Worm (Caenorhabditis elegans) whole organism, L2 larva: ENCODE measurements around the gene fbxa-201.

Source experiments
- R02D3.7 ChIP-seq: fragments of 150-350 bp; optimal IDR thresholded peaks from 2 replicates; lab custom pipeline; 2014; ENCODE audit warnings: missing biosample characterization, missing genetic modification characterization
- ZK546.5 ChIP-seq: sonication (generic microtip); optimal IDR thresholded peaks from 2 replicates; lab custom pipeline; 2017; ENCODE audit warnings: missing biosample characterization, missing genetic modification characterization
- aly-2 ChIP-seq: fragments of 150-350 bp; optimal IDR thresholded peaks from 2 replicates; lab custom pipeline; 2014; ENCODE audit warnings: missing biosample characterization, missing genetic modification characterization
- egl-27 ChIP-seq: sonication (generic microtip); optimal IDR thresholded peaks from 3 replicates; lab custom pipeline; 2017; ENCODE audit warnings: missing biosample characterization, missing genetic modification reagents, missing genetic modification characterization
- lsy-2 ChIP-seq, 2 experiments: fragments of 150-350 bp in 1 of 2; sonication (generic microtip) in 1 of 2; optimal IDR thresholded peaks; 2 replicates each; lab custom pipeline; 2014 to 2017; ENCODE audit warnings: missing biosample characterization in 2 of 2, missing genetic modification characterization in 2 of 2
- nhr-12 ChIP-seq: fragments of 150-350 bp; optimal IDR thresholded peaks from 2 replicates; lab custom pipeline; 2014; ENCODE audit warnings: missing biosample characterization, missing genetic modification characterization
- nhr-21 ChIP-seq: fragments of 150-350 bp; optimal IDR thresholded peaks from 2 replicates; lab custom pipeline; 2014; ENCODE audit warnings: missing biosample characterization, missing genetic modification characterization
- nhr-237 ChIP-seq: fragments of 150-350 bp; optimal IDR thresholded peaks from 2 replicates; lab custom pipeline; 2014; ENCODE audit warnings: missing biosample characterization, missing genetic modification characterization
- skn-1 ChIP-seq: sonication (generic microtip); optimal IDR thresholded peaks from 2 replicates; lab custom pipeline; 2017; ENCODE audit warnings: missing biosample characterization, missing genetic modification characterization
- sma-9 ChIP-seq, 2 experiments: fragments of 150-350 bp in 1 of 2; sonication (generic microtip) in 1 of 2; optimal IDR thresholded peaks; 2 replicates each; lab custom pipeline; 2014 to 2016; ENCODE audit warnings: missing genetic modification characterization in 2 of 2, mild to moderate bottlenecking in 1 of 2, missing biosample characterization in 1 of 2, missing compliant biosample characterization in 1 of 2, missing genetic modification reagents in 1 of 2, moderate library complexity in 1 of 2
- unc-39 ChIP-seq: fragments of 150-350 bp; optimal IDR thresholded peaks from 2 replicates; lab custom pipeline; 2014; ENCODE audit warnings: missing biosample characterization, missing genetic modification characterization

ce11 chrV:2018689-2019088 lies 43.5 kb downstream of the fbxa-201 start, which contains the start of gene F59A7.14:
- TF ChIP-seq R02D3.7 (no peak), egl-27 (tag; lab: Kevin White, UChicago) (no peak), nhr-21 (tag; lab: Kevin White, UChicago) (no peak), nhr-12 (tag; lab: Kevin White, UChicago) (no peak), aly-2 (tag; lab: Kevin White, UChicago) (no peak), unc-39 (tag; lab: Kevin White, UChicago) (no peak), ZK546.5 (tag; lab: Kevin White, UChicago) (no peak), nhr-237 (tag; lab: Kevin White, UChicago) (no peak), sma-9 (GFP tag; optimal IDR thresholded peaks at IDR 0.05; lab: Kevin White, UChicago) (no peak), sma-9 (tag; optimal IDR thresholded peaks at IDR 0.05; lab: Kevin White, UChicago) (no peak), skn-1 (no peak), lsy-2 (tag; optimal IDR thresholded peaks at IDR 0.05; lab: Kevin White, UChicago) (no peak)
